Fruit fly (Drosophila melanogaster): ENCODE results near the gene Tbc1d15-17.

Gene Tbc1d15-17

DNA sequence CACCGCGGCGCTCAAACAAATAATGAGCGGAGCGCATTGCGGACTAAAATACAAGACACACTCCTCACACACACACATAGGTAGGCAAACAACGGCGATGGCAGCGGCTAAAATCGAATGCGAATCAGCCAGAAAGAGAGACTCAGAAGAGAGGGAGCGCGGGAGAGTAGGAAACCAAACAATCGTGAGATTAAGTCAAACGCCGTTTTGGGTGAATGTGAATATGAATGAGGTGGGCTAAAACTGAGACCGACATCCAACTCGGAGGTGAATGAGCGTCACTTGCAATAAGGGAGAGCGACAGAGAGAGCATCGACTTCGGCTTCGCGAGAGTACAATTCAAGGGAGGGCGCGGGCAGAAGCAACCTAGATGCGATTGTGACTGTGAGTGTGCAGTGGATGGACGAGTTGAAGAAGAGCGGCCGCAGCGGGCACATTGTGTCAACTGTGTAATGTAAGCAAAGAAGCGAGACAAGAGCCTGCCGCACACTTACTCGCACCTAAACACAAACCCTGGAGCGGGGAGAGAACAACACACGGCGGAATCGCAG lies 15.0 kb downstream of the Tbc1d15-17 start (continued):
- TF ChIP-seq CrebA (GFP tag; optimal IDR thresholded peaks at IDR 0.05; ENCODE audit: borderline replicate concordance) (no peak), Jra (GFP tag; optimal IDR thresholded peaks at IDR 0.05) (peak; percentile 56), rgr (GFP tag; optimal IDR thresholded peaks at IDR 0.05) (peak; percentile 16), HLH106 (tag; optimal IDR thresholded peaks at IDR 0.05) (no peak), foxo (GFP tag; optimal IDR thresholded peaks at IDR 0.05) (peak; percentile 3 to 76), dsf (GFP tag; optimal IDR thresholded peaks at IDR 0.05; ENCODE audit: borderline replicate concordance) (no peak), dl (GFP tag; optimal IDR thresholded peaks at IDR 0.05; ENCODE audit: insufficient read depth in 1 of 2, partially characterized antibody in 2 of 2) (peak; percentile 82 to 86), Myc (optimal IDR thresholded peaks at IDR 0.05) (no peak), Abd-B (GFP tag; optimal IDR thresholded peaks at IDR 0.05) (no peak), Dif (GFP tag; optimal IDR thresholded peaks at IDR 0.05; ENCODE audit: partially characterized antibody) (peak; percentile 84), GATAd (GFP tag; optimal IDR thresholded peaks at IDR 0.05) (no peak)

DNA sequence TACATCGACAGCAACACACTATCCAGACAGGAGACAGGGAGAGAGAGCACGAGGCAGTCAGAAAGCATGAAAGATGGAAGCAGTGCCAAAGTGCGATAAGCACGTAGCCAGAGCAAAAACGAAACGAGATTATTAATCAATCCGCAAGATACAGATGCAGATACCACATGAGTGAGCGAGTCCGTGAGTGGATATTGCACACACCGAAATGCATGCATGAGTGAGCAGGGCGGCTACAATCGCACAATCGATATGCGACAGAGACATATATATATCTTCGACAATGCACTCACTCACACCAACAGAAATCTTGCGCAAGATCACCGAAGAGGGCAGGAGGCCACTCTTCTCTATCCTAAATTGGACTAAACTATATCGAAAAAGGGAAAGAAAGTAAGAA lies 15.9 kb downstream of the Tbc1d15-17 start:
- TF ChIP-seq brk (GFP tag; optimal IDR thresholded peaks at IDR 0.05) (no peak), psq (GFP tag; optimal IDR thresholded peaks at IDR 0.05) (peak; percentile 20)

DNA sequence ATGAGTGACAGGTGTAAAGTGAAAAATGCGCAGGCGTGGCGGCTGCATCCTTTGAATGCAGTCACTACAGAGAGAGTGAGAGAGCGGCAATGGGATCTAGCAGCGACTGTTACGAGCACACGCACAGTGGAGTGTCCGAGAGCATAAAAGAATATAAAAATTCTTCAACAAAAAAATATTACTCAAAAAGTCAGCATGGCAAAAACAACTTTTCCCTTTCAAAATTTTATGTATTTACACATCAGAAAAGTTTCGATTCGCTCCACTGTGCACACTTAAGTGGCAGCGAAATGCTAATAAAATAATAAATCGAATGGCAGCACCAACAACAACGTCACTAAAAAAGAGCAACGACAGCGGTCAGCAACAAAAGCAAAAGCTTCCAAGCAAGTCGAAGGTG lies 16.4 kb downstream of the Tbc1d15-17 start:
- no peak for TF ChIP-seq Vsx2 (GFP tag; optimal IDR thresholded peaks at IDR 0.05; ENCODE audit: partially characterized antibody)
- TF ChIP-seq usp (GFP tag; optimal IDR thresholded peaks at IDR 0.05): no peak
- peak; percentile 90 for TF ChIP-seq br (GFP tag; optimal IDR thresholded peaks at IDR 0.05)
- peak; percentile 70 for TF ChIP-seq brk (GFP tag; optimal IDR thresholded peaks at IDR 0.05)
- TF ChIP-seq dmrt93B (GFP tag; optimal IDR thresholded peaks at IDR 0.05): peak; percentile 57
- no peak for TF ChIP-seq jim (GFP tag; optimal IDR thresholded peaks at IDR 0.05)
- TF ChIP-seq sage (GFP tag; optimal IDR thresholded peaks at IDR 0.05): peak; percentile 82
- peak; percentile 83 for TF ChIP-seq OdsH (GFP tag; optimal IDR thresholded peaks at IDR 0.05)
- peak; percentile 82 for TF ChIP-seq woc (GFP tag; optimal IDR thresholded peaks at IDR 0.05)
- TF ChIP-seq GATAd (GFP tag; optimal IDR thresholded peaks at IDR 0.05): no peak
- peak; percentile 76 for TF ChIP-seq Sp1 (GFP tag; optimal IDR thresholded peaks at IDR 0.05)
- TF ChIP-seq pan (optimal IDR thresholded peaks at IDR 0.05): no peak
- peak; percentile 25 for TF ChIP-seq Mio (GFP tag; optimal IDR thresholded peaks at IDR 0.05)
- peak; percentile 29 for TF ChIP-seq Rel (GFP tag; optimal IDR thresholded peaks at IDR 0.05)
- no peak for TF ChIP-seq Rel (tag; optimal IDR thresholded peaks at IDR 0.05)
- TF ChIP-seq CG9705 (GFP tag; optimal IDR thresholded peaks at IDR 0.05): no peak
- TF ChIP-seq HLH106 (tag; optimal IDR thresholded peaks at IDR 0.05): peak; percentile 70
- peak; percentile 75 for TF ChIP-seq tai (GFP tag; optimal IDR thresholded peaks at IDR 0.05)
- TF ChIP-seq dl (GFP tag; optimal IDR thresholded peaks at IDR 0.05; ENCODE audit: insufficient read depth in 1 of 2, partially characterized antibody in 2 of 2): no peak
- peak; percentile 21 for TF ChIP-seq dsf (GFP tag; optimal IDR thresholded peaks at IDR 0.05; ENCODE audit: borderline replicate concordance)
- TF ChIP-seq lola (GFP tag; optimal IDR thresholded peaks at IDR 0.05): no peak
- TF ChIP-seq N (GFP tag; optimal IDR thresholded peaks at IDR 0.05): no peak
- TF ChIP-seq h (GFP tag; optimal IDR thresholded peaks at IDR 0.05): peak; percentile 92
- peak; percentile 49 for TF ChIP-seq Jra (GFP tag; optimal IDR thresholded peaks at IDR 0.05)
- TF ChIP-seq foxo (GFP tag; optimal IDR thresholded peaks at IDR 0.05): peak; percentile 56 to 94
- TF ChIP-seq Abd-B (GFP tag; optimal IDR thresholded peaks at IDR 0.05): no peak
- TF ChIP-seq CrebA (GFP tag; optimal IDR thresholded peaks at IDR 0.05; ENCODE audit: borderline replicate concordance): peak; percentile 64
- TF ChIP-seq Hr78 (GFP tag; optimal IDR thresholded peaks at IDR 0.05): no peak
- peak; percentile 76 for TF ChIP-seq CG32264 (GFP tag; optimal IDR thresholded peaks at IDR 0.05)
- TF ChIP-seq Hnf4 (GFP tag; optimal IDR thresholded peaks at IDR 0.05): peak; percentile 88
- no peak for TF ChIP-seq psq (GFP tag; optimal IDR thresholded peaks at IDR 0.05)
- peak; percentile 90 for TF ChIP-seq ey (GFP tag; optimal IDR thresholded peaks at IDR 0.05)
- TF ChIP-seq sv (GFP tag; optimal IDR thresholded peaks at IDR 0.05): peak; percentile 57
- TF ChIP-seq Myc (optimal IDR thresholded peaks at IDR 0.05): no peak
- TF ChIP-seq Hr83 (GFP tag; optimal IDR thresholded peaks at IDR 0.05; ENCODE audit: poor library complexity, severe bottlenecking): peak; percentile 70
- TF ChIP-seq rgr (GFP tag; optimal IDR thresholded peaks at IDR 0.05): peak; percentile 93
- no peak for TF ChIP-seq Dif (GFP tag; optimal IDR thresholded peaks at IDR 0.05; ENCODE audit: partially characterized antibody)
- TF ChIP-seq fru (GFP tag; optimal IDR thresholded peaks at IDR 0.05): peak; percentile 87
- TF ChIP-seq Dfd (GFP tag; optimal IDR thresholded peaks at IDR 0.05): no peak
